Worm (Caenorhabditis elegans) whole organism, L4 larva: ENCODE data around the gene flp-15.

Experiments used
- F26F4.8 ChIP-seq: fragments of 200-800 bp; sonication (Bioruptor generic); conservative IDR thresholded peaks from 2 replicates; pipeline ENCODE4 v1.3.6; 2022; ENCODE audit warnings: missing genetic modification characterization, missing compliant biosample characterization
- F49E8.2 ChIP-seq: sonication (generic microtip); optimal IDR thresholded peaks from 2 replicates; lab custom pipeline; 2016; ENCODE audit warnings: missing compliant biosample characterization, mild to moderate bottlenecking, missing genetic modification characterization, borderline replicate concordance
- Y75B8A.6 ChIP-seq: fragments of 200-800 bp; sonication (Bioruptor generic); IDR thresholded peaks from 2 replicates; pipeline ENCODE4 v1.3.6; 2022; ENCODE audit warnings: missing genetic modification reagents, missing genetic modification characterization, missing compliant biosample characterization
- aha-1 ChIP-seq: fragments of 150-350 bp; peaks from one replicate; lab custom pipeline; 2014; ENCODE audit warnings: missing biosample characterization, missing genetic modification characterization
- ama-1 ChIP-seq: fragments of 150-350 bp; optimal IDR thresholded peaks from 2 replicates; lab custom pipeline; 2014; ENCODE audit warnings: inconsistent platforms, mixed read lengths
- arid-1 ChIP-seq: fragments of 200-800 bp; sonication (Bioruptor generic); conservative IDR thresholded peaks from 2 replicates; pipeline ENCODE4 v1.3.6; 2022; ENCODE audit warnings: missing genetic modification reagents, missing genetic modification characterization, missing compliant biosample characterization
- ceh-20 ChIP-seq: fragments of 200-800 bp; sonication (Bioruptor generic); IDR thresholded peaks from 2 replicates; pipeline ENCODE4 v1.3.6; 2022; ENCODE audit warnings: missing genetic modification reagents, missing genetic modification characterization, missing compliant biosample characterization
- ceh-82 ChIP-seq: sonication (generic microtip); optimal IDR thresholded peaks from 2 replicates; lab custom pipeline; 2017; ENCODE audit warnings: missing biosample characterization, missing genetic modification characterization
- daf-12 ChIP-seq: fragments of 150-350 bp; optimal IDR thresholded peaks from 2 replicates; lab custom pipeline; 2014; ENCODE audit warnings: missing biosample characterization, missing genetic modification reagents, missing genetic modification characterization
- daf-16 ChIP-seq, 3 experiments: sonication (generic microtip); optimal IDR thresholded peaks; 2 replicates each; lab custom pipeline; 2016 to 2017; ENCODE audit warnings: missing genetic modification characterization in 3 of 3, missing genetic modification reagents in 3 of 3, mild to moderate bottlenecking in 2 of 3, missing compliant biosample characterization in 2 of 3, missing biosample characterization in 1 of 3, moderate library complexity in 1 of 3
- dmd-6 ChIP-seq: fragments of 200-800 bp; sonication (Bioruptor generic); IDR thresholded peaks from 2 replicates; pipeline ENCODE4 v1.3.6; 2022; ENCODE audit warnings: missing genetic modification reagents, missing genetic modification characterization, missing compliant biosample characterization
- dve-1 ChIP-seq: sonication (generic microtip); optimal IDR thresholded peaks from 2 replicates; lab custom pipeline; 2017; ENCODE audit warnings: antibody characterized with exemption, mild to moderate bottlenecking, missing genetic modification characterization, missing compliant biosample characterization; ENCODE audit not compliant: insufficient read depth
- egl-43 ChIP-seq: fragments of 200-800 bp; sonication (Bioruptor generic); IDR thresholded peaks from 2 replicates; pipeline ENCODE4 v1.3.6; 2022; ENCODE audit warnings: missing genetic modification reagents, missing genetic modification characterization, missing compliant biosample characterization
- fos-1 ChIP-seq: fragments of 150-350 bp; optimal IDR thresholded peaks from 2 replicates; lab custom pipeline; 2014; ENCODE audit warnings: missing biosample characterization, missing genetic modification characterization
- hif-1 ChIP-seq, 2 experiments: sonication (generic microtip); optimal IDR thresholded peaks; 2 replicates each; lab custom pipeline; 2016 to 2017; ENCODE audit warnings: missing compliant biosample characterization in 2 of 2, missing genetic modification characterization in 2 of 2, missing genetic modification reagents in 2 of 2, missing genotype in 2 of 2, mild to moderate bottlenecking in 1 of 2
- hlh-11 ChIP-seq: fragments of 200-800 bp; sonication (Bioruptor generic); optimal IDR thresholded peaks from 2 replicates; lab custom pipeline; 2018; ENCODE audit warnings: mild to moderate bottlenecking, missing genetic modification characterization, missing compliant biosample characterization
- lin-15B ChIP-seq: fragments of 150-350 bp; sonication (generic microtip); optimal IDR thresholded peaks from 3 replicates; lab custom pipeline; 2014; ENCODE audit warnings: missing biosample characterization, missing genetic modification characterization
- lin-29 ChIP-seq: fragments of 200-800 bp; sonication (Bioruptor generic); IDR thresholded peaks from 2 replicates; pipeline ENCODE4 v1.3.6; 2022; ENCODE audit warnings: missing genetic modification reagents, missing genetic modification characterization, missing compliant biosample characterization
- lin-38 ChIP-seq: fragments of 200-800 bp; sonication (Bioruptor generic); IDR thresholded peaks from 2 replicates; pipeline ENCODE4 v1.3.6; 2022; ENCODE audit warnings: missing genetic modification reagents, missing genetic modification characterization, missing compliant biosample characterization
- lsy-2 ChIP-seq, 2 experiments: fragments of 150-350 bp in 1 of 2; sonication (generic microtip) in 1 of 2; optimal IDR thresholded peaks; 2 replicates each; lab custom pipeline; 2014 to 2017; ENCODE audit warnings: missing biosample characterization in 2 of 2, missing genetic modification characterization in 2 of 2
- mdl-1 ChIP-seq, 2 experiments: fragments of 150-350 bp in 1 of 2; sonication (generic microtip) in 1 of 2; optimal IDR thresholded peaks; 2 replicates each; lab custom pipeline; 2014 to 2017; ENCODE audit warnings: missing biosample characterization in 2 of 2, missing genetic modification characterization in 2 of 2
- mep-1 ChIP-seq: fragments of 150-350 bp; sonication (generic microtip); optimal IDR thresholded peaks from 3 replicates; lab custom pipeline; 2014; ENCODE audit warnings: missing biosample characterization, missing genetic modification characterization
- mes-2 ChIP-seq: sonication (generic microtip); optimal IDR thresholded peaks from 2 replicates; lab custom pipeline; 2016; ENCODE audit warnings: missing genotype, mild to moderate bottlenecking, missing genetic modification characterization, missing compliant biosample characterization; ENCODE audit not compliant: poor library complexity, severe bottlenecking
- mxl-3 ChIP-seq: fragments of 200-800 bp; sonication (Bioruptor generic); optimal IDR thresholded peaks from 2 replicates; lab custom pipeline; 2018; ENCODE audit warnings: mild to moderate bottlenecking, missing genetic modification characterization, missing compliant biosample characterization
- nhr-10 ChIP-seq: fragments of 150-350 bp; optimal IDR thresholded peaks from 2 replicates; lab custom pipeline; 2014; ENCODE audit warnings: missing biosample characterization, missing genetic modification characterization
- nhr-11 ChIP-seq: fragments of 150-350 bp; optimal IDR thresholded peaks from 2 replicates; lab custom pipeline; 2014; ENCODE audit warnings: missing biosample characterization, missing genetic modification characterization
- nhr-111 ChIP-seq: fragments of 200-800 bp; sonication (Bioruptor generic); optimal IDR thresholded peaks from 2 replicates; lab custom pipeline; 2018; ENCODE audit warnings: mild to moderate bottlenecking, missing genetic modification characterization, missing compliant biosample characterization
- nhr-237 ChIP-seq: sonication (generic microtip); optimal IDR thresholded peaks from 2 replicates; lab custom pipeline; 2017; ENCODE audit warnings: missing biosample characterization, missing genetic modification characterization
- nhr-25 ChIP-seq: sonication (generic microtip); optimal IDR thresholded peaks from 2 replicates; lab custom pipeline; 2017; ENCODE audit warnings: missing genetic modification characterization, mild to moderate bottlenecking, missing compliant biosample characterization, antibody characterized with exemption, moderate library complexity, borderline replicate concordance; ENCODE audit not compliant: insufficient read depth
- nhr-41 ChIP-seq: fragments of 200-800 bp; sonication (Bioruptor generic); IDR thresholded peaks from 2 replicates; pipeline ENCODE4 v1.3.6; 2022; ENCODE audit warnings: missing genetic modification reagents, missing genetic modification characterization, missing compliant biosample characterization
- php-3 ChIP-seq: fragments of 200-800 bp; sonication (Bioruptor generic); IDR thresholded peaks from 2 replicates; pipeline ENCODE4 v1.3.6; 2022; ENCODE audit warnings: missing genetic modification reagents, missing genetic modification characterization, missing compliant biosample characterization
- pqm-1 ChIP-seq: sonication (generic microtip); optimal IDR thresholded peaks from 2 replicates; lab custom pipeline; 2017; ENCODE audit warnings: missing biosample characterization, missing genetic modification characterization
- saeg-2 ChIP-seq: fragments of 200-800 bp; sonication (Bioruptor generic); IDR thresholded peaks from 2 replicates; pipeline ENCODE4 v1.3.6; 2022; ENCODE audit warnings: missing genetic modification reagents, missing genetic modification characterization, missing compliant biosample characterization
- sdz-12 ChIP-seq: fragments of 200-800 bp; sonication (Bioruptor generic); optimal IDR thresholded peaks from 2 replicates; lab custom pipeline; 2018; ENCODE audit warnings: mild to moderate bottlenecking, missing genetic modification characterization, missing compliant biosample characterization
- snpc-1.2 ChIP-seq: fragments of 200-800 bp; sonication (Bioruptor generic); IDR thresholded peaks from 2 replicates; pipeline ENCODE4 v1.3.6; 2022; ENCODE audit warnings: missing genetic modification reagents, missing genetic modification characterization, missing compliant biosample characterization
- unc-62 ChIP-seq, 3 experiments: fragments of 150-350 bp in 1 of 3; sonication (generic microtip); optimal IDR thresholded peaks in 2 of 3; peaks in 1 of 3; 1 replicate in 1 of 3; 2 replicates in 2 of 3; lab custom pipeline; 2014 to 2017; ENCODE audit warnings: missing biosample characterization in 3 of 3, missing genetic modification characterization in 3 of 3, missing genetic modification reagents in 3 of 3, missing genotype in 1 of 3
- zfp-3 ChIP-seq: fragments of 200-800 bp; sonication (Bioruptor generic); conservative IDR thresholded peaks from 2 replicates; pipeline ENCODE4 v1.3.6; 2022; ENCODE audit warnings: missing genetic modification reagents, missing genetic modification characterization, missing compliant biosample characterization
- ztf-11 ChIP-seq: fragments of 150-350 bp; optimal IDR thresholded peaks from 2 replicates; lab custom pipeline; 2014; ENCODE audit warnings: missing biosample characterization, missing genetic modification characterization
- ztf-7 ChIP-seq: fragments of 150-350 bp; optimal IDR thresholded peaks from 2 replicates; lab custom pipeline; 2014; ENCODE audit warnings: missing biosample characterization, missing genetic modification characterization

Gene flp-15

DNA sequence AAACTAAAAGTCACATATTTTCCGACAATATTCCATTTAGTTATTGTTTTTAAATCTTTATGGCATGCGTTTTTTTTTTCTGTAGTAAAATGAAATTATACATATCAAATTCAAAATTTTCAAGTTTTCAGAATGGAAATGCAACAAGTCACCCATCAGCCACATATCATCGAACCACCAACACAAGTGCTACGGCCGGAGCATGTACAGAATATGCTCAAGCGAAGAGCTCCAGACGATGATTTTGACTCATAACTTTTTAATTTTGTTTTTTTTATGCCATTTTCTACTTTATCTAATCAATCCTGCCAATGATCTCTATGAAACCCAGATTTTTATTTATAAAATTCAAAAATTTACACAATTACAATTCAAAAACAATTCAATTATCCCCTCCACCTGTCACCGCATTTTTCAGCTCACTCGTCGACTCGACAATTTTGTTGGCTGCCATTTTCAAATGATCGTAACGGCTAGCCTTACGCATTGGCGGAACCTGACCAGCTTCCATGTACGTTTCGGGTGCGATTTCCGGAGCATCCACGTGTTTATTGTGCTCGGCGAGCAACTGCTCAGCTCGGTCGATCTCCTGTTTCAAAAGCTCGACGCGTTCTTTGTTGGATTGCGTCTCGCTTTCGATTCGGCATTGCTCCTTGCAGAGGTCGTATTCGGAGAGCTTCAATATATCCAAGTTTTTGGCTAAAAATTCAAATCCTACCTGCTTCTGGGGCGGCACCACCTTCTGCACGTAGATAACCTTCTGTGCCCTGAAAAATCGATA lies 41.8 kb downstream of the flp-15 start (continued):
- peak in 1 of 2 experiments; percentile 91 for TF ChIP-seq unc-62 (GFP tag; optimal IDR thresholded peaks at IDR 0.05 in 1 of 2; lab: Kevin White, UChicago)
- TF ChIP-seq unc-62 (tag; optimal IDR thresholded peaks at IDR 0.05; lab: Kevin White, UChicago), result no peak
- peak in 1 of 2 experiments; percentile 22 for TF ChIP-seq hif-1 (tag; optimal IDR thresholded peaks at IDR 0.05; lab: Kevin White, UChicago)
- TF ChIP-seq, all 104 proteins: peak for 17

- TF ChIP-seq hlh-11 (tag; lab: Kevin White, UChicago), result no peak
- TF ChIP-seq lin-15B (tag; lab: Kevin White, UChicago), result no peak
- TF ChIP-seq ama-1, result peak; percentile 75
- 0 out of 2 replicates have a peak, but pooled peaks have one; percentile 9 for TF ChIP-seq php-3 (GFP tag; lab: Robert Waterston, UW)
- 0 out of 2 replicates have a peak, but pooled peaks have one; percentile 22 for TF ChIP-seq ceh-20
- no peak for TF ChIP-seq F26F4.8 (GFP tag; lab: Robert Waterston, UW)
- TF ChIP-seq nhr-41 (GFP tag; lab: Robert Waterston, UW), result no peak
- no peak for TF ChIP-seq Y75B8A.6
- TF ChIP-seq nhr-25 (tag; lab: Kevin White, UChicago), result no peak
- no peak for TF ChIP-seq zfp-3 (GFP tag; lab: Robert Waterston, UW)
- TF ChIP-seq lin-38, result peak; percentile 51
- no peak for TF ChIP-seq saeg-2 (GFP tag; lab: Robert Waterston, UW)
- TF ChIP-seq dve-1 (tag; lab: Kevin White, UChicago), result peak; percentile 9
- no peak for TF ChIP-seq sdz-12 (GFP tag; lab: Kevin White, UChicago)
- TF ChIP-seq lsy-2 (tag; optimal IDR thresholded peaks at IDR 0.05; lab: Kevin White, UChicago), result peak in 1 of 2 experiments; percentile 17
- 0 out of 2 replicates have a peak, but pooled peaks have one; percentile 53 for TF ChIP-seq egl-43 (GFP tag; lab: Robert Waterston, UW)
Observed at ce11 chrIII:13624226-13624625, 43.4 kb downstream of the flp-15 start, which contains the start of gene taf-9. Gene taf-9 (plus strand): TSS chrIII:13624276.

- no peak for TF ChIP-seq daf-12
- no peak for TF ChIP-seq zfp-3 (GFP tag; lab: Robert Waterston, UW)
- no peak for TF ChIP-seq daf-16 (GFP tag; optimal IDR thresholded peaks at IDR 0.05; lab: Kevin White, UChicago)
- TF ChIP-seq daf-16 (tag; optimal IDR thresholded peaks at IDR 0.05; lab: Kevin White, UChicago), result no peak
- TF ChIP-seq saeg-2 (GFP tag; lab: Robert Waterston, UW), result no peak
- no peak for TF ChIP-seq ztf-7 (tag; lab: Kevin White, UChicago)
- TF ChIP-seq lin-29 (GFP tag; lab: Robert Waterston, UW), result no peak
- peak; percentile 41 for TF ChIP-seq aha-1 (tag; lab: Kevin White, UChicago)
- TF ChIP-seq, all 104 proteins: peak for 1
Observed at ce11 chrIII:13623014-13623413, 44.6 kb downstream of the flp-15 start, which contains the start of gene mlc-5. Gene mlc-5 (plus strand): TSS chrIII:13623314.

ce11 chrIII:13622268-13622667 lies 45.4 kb downstream of the flp-15 start, which contains the start of gene hip-1:
Gene hip-1 (minus strand): TSS chrIII:13622492.
- TF ChIP-seq mep-1 (tag; lab: Kevin White, UChicago), result peak; percentile 46
- peak; percentile 63 for TF ChIP-seq lin-38
- TF ChIP-seq nhr-11 (tag; lab: Kevin White, UChicago), result no peak
- TF ChIP-seq dve-1 (tag; lab: Kevin White, UChicago), result peak; percentile 51
- TF ChIP-seq pqm-1 (tag; lab: Kevin White, UChicago), result no peak
- TF ChIP-seq php-3 (GFP tag; lab: Robert Waterston, UW), result no peak
- TF ChIP-seq mdl-1 (tag; optimal IDR thresholded peaks at IDR 0.05; lab: Kevin White, UChicago), result no peak
- TF ChIP-seq nhr-10, result no peak
- TF ChIP-seq lsy-2 (tag; optimal IDR thresholded peaks at IDR 0.05; lab: Kevin White, UChicago), result peak in 1 of 2 experiments; percentile 61
- TF ChIP-seq F26F4.8 (GFP tag; lab: Robert Waterston, UW), result no peak
- TF ChIP-seq hif-1 (tag; optimal IDR thresholded peaks at IDR 0.05; lab: Kevin White, UChicago), result peak in 1 of 2 experiments; percentile 12
- TF ChIP-seq daf-16 (GFP tag; optimal IDR thresholded peaks at IDR 0.05; lab: Kevin White, UChicago), result no peak
- TF ChIP-seq daf-16 (tag; optimal IDR thresholded peaks at IDR 0.05; lab: Kevin White, UChicago), result peak; percentile 71
- no peak for TF ChIP-seq ceh-82 (tag; lab: Kevin White, UChicago)
- no peak for TF ChIP-seq arid-1 (GFP tag; lab: Robert Waterston, UW)
- TF ChIP-seq ama-1, result peak; percentile 9
- TF ChIP-seq ztf-11 (tag; lab: Kevin White, UChicago), result no peak
- no peak for TF ChIP-seq saeg-2 (GFP tag; lab: Robert Waterston, UW)
- TF ChIP-seq aha-1 (tag; lab: Kevin White, UChicago), result no peak
- no peak for TF ChIP-seq snpc-1.2 (GFP tag; lab: Robert Waterston, UW)
- peak; percentile 50 for TF ChIP-seq mes-2 (tag; lab: Kevin White, UChicago)
- no peak for TF ChIP-seq F49E8.2 (tag; lab: Kevin White, UChicago)
- no peak for TF ChIP-seq nhr-237 (tag; lab: Kevin White, UChicago)
- no peak for TF ChIP-seq dmd-6
- no peak for TF ChIP-seq nhr-111 (GFP tag; lab: Kevin White, UChicago)
- TF ChIP-seq mxl-3 (GFP tag; lab: Kevin White, UChicago), result no peak
- no peak for TF ChIP-seq fos-1 (tag; lab: Kevin White, UChicago)
